Fruit fly (Drosophila melanogaster) whole organism, embryonic: ENCODE results near the gene CG15880.

Source experiments
- Bdp1 ChIP-seq: fragments of 200-800 bp; sonication (Bioruptor generic); optimal IDR thresholded peaks from 3 replicates; lab custom pipeline; 2016; ENCODE audit warnings: missing biosample characterization, missing genetic modification characterization
- CG13424 ChIP-seq: fragments of 200-800 bp; sonication (Bioruptor generic); optimal IDR thresholded peaks from 2 replicates; lab custom pipeline; 2019; ENCODE audit warnings: missing biosample characterization, mild to moderate bottlenecking, missing genetic modification characterization, moderate library complexity
- CG14667 ChIP-seq: fragments of 200-800 bp; sonication (Bioruptor generic); IDR thresholded peaks from 2 replicates; pipeline ENCODE4 v1.3.6; 2022; ENCODE audit warnings: missing biosample characterization, missing genetic modification characterization
- CG15269 ChIP-seq: fragments of 200-800 bp; sonication (Bioruptor generic); optimal IDR thresholded peaks from 2 replicates; lab custom pipeline; 2018; ENCODE audit warnings: missing biosample characterization, mild to moderate bottlenecking, missing genetic modification characterization, moderate library complexity
- CG1603 ChIP-seq: fragments of 200-800 bp; sonication (Bioruptor generic); optimal IDR thresholded peaks from 2 replicates; lab custom pipeline; 2019; ENCODE audit warnings: missing biosample characterization, mild to moderate bottlenecking, missing genetic modification characterization, moderate library complexity
- CG17829 ChIP-seq: fragments of 200-800 bp; optimal IDR thresholded peaks from 2 replicates; lab custom pipeline; 2019; ENCODE audit warnings: missing biosample characterization, mild to moderate bottlenecking, missing genetic modification characterization, moderate library complexity
- CG1832 ChIP-seq: fragments of 200-800 bp; sonication (Bioruptor generic); optimal IDR thresholded peaks from 2 replicates; lab custom pipeline; 2017; ENCODE audit warnings: missing biosample characterization, mild to moderate bottlenecking, missing genetic modification characterization, inconsistent platforms
- CG2199 ChIP-seq: fragments of 200-800 bp; sonication (Bioruptor generic); IDR thresholded peaks from 3 replicates; pipeline ENCODE4 v1.3.6; 2022; ENCODE audit warnings: missing biosample characterization, missing genetic modification characterization
- CG2875 ChIP-seq: fragments of 200-800 bp; sonication (Bioruptor generic); optimal IDR thresholded peaks from 2 replicates; lab custom pipeline; 2017; ENCODE audit warnings: missing biosample characterization, mild to moderate bottlenecking, missing genetic modification characterization, missing genetic modification reagents
- CG31441 ChIP-seq: fragments of 200-800 bp; sonication (Bioruptor generic); IDR thresholded peaks from 2 replicates; pipeline ENCODE4 v1.3.6; 2022; ENCODE audit warnings: missing biosample characterization, missing genetic modification characterization
- CG32772 ChIP-seq: fragments of 200-800 bp; sonication (Bioruptor generic); IDR thresholded peaks from 2 replicates; pipeline ENCODE4 v1.3.6; 2022; ENCODE audit warnings: missing biosample characterization, missing genetic modification characterization
- CG3281 ChIP-seq: fragments of 200-800 bp; sonication (Bioruptor generic); optimal IDR thresholded peaks from 3 replicates; lab custom pipeline; 2017; ENCODE audit warnings: missing biosample characterization, mild to moderate bottlenecking, missing genetic modification characterization
- CG42726 ChIP-seq: fragments of 200-800 bp; sonication (Bioruptor generic); IDR thresholded peaks from 2 replicates; pipeline ENCODE4 v1.3.6; 2022; ENCODE audit warnings: missing biosample characterization, missing genetic modification characterization; ENCODE audit not compliant: partially characterized antibody
- CG4328 ChIP-seq: fragments of 200-800 bp; sonication (Bioruptor generic); optimal IDR thresholded peaks from 3 replicates; lab custom pipeline; 2017; ENCODE audit warnings: missing biosample characterization, missing genetic modification reagents, missing genetic modification characterization
- CG5245 ChIP-seq: fragments of 200-800 bp; sonication (Bioruptor generic); optimal IDR thresholded peaks from 3 replicates; lab custom pipeline; 2016; ENCODE audit warnings: missing biosample characterization, missing genetic modification characterization
- CG6175 ChIP-seq: fragments of 200-800 bp; sonication (Bioruptor generic); IDR thresholded peaks from 3 replicates; pipeline ENCODE4 v1.3.6; 2022; ENCODE audit warnings: missing biosample characterization, missing genetic modification characterization
- CG7839 ChIP-seq: fragments of 200-800 bp; sonication (Bioruptor generic); optimal IDR thresholded peaks from 3 replicates; lab custom pipeline; 2018; ENCODE audit warnings: missing biosample characterization, mild to moderate bottlenecking, missing genetic modification characterization, moderate library complexity
- CG7928 ChIP-seq: fragments of 200-800 bp; sonication (Bioruptor generic); optimal IDR thresholded peaks from 2 replicates; lab custom pipeline; 2017; ENCODE audit warnings: missing biosample characterization, mild to moderate bottlenecking, missing genetic modification characterization
- CG8388 ChIP-seq: fragments of 200-800 bp; sonication (Bioruptor generic); optimal IDR thresholded peaks from 2 replicates; lab custom pipeline; 2019; ENCODE audit warnings: missing biosample characterization, mild to moderate bottlenecking, missing genetic modification characterization, moderate library complexity
- CG8765 ChIP-seq: fragments of 200-800 bp; sonication (Bioruptor generic); IDR thresholded peaks from 2 replicates; pipeline ENCODE4 v1.3.6; 2022; ENCODE audit warnings: missing biosample characterization, missing genetic modification characterization
- CG9932 ChIP-seq: fragments of 200-800 bp; sonication (Bioruptor generic); IDR thresholded peaks from 2 replicates; pipeline ENCODE4 v1.3.6; 2022; ENCODE audit warnings: missing biosample characterization, missing genetic modification characterization
- CTCF ChIP-seq: fragments of 200-800 bp; sonication (Bioruptor generic); optimal IDR thresholded peaks from 2 replicates; lab custom pipeline; 2017; ENCODE audit warnings: missing biosample characterization, mild to moderate bottlenecking, missing genetic modification characterization, moderate library complexity
- D19A ChIP-seq: fragments of 200-800 bp; optimal IDR thresholded peaks from 3 replicates; lab custom pipeline; 2019; ENCODE audit warnings: missing biosample characterization, mild to moderate bottlenecking, missing genetic modification characterization, moderate library complexity
- Dbx ChIP-seq: fragments of 200-800 bp; sonication (Bioruptor generic); IDR thresholded peaks from 3 replicates; pipeline ENCODE4 v1.3.6; 2022; ENCODE audit warnings: missing biosample characterization, missing genetic modification characterization
- Dll ChIP-seq: fragments of 200-800 bp; sonication (Bioruptor generic); IDR thresholded peaks from 4 replicates; pipeline ENCODE4 v1.3.6; 2022; ENCODE audit warnings: missing biosample characterization, missing genetic modification characterization; ENCODE audit not compliant: partially characterized antibody
- E2f2 ChIP-seq: fragments of 200-800 bp; sonication (Bioruptor generic); IDR thresholded peaks from 2 replicates; pipeline ENCODE4 v1.3.6; 2022; ENCODE audit warnings: missing biosample characterization, missing genetic modification characterization
- Fer1 ChIP-seq: fragments of 200-800 bp; sonication (Bioruptor generic); optimal IDR thresholded peaks from 2 replicates; lab custom pipeline; 2017; ENCODE audit warnings: missing biosample characterization, mild to moderate bottlenecking, missing genetic modification characterization
- Hmx ChIP-seq: fragments of 200-800 bp; sonication (Bioruptor generic); optimal IDR thresholded peaks from 2 replicates; lab custom pipeline; 2016; ENCODE audit warnings: missing biosample characterization, missing genetic modification characterization
- Nf-YA ChIP-seq: fragments of 200-800 bp; sonication (Bioruptor generic); IDR thresholded peaks from 2 replicates; pipeline ENCODE4 v1.3.6; 2022; ENCODE audit warnings: missing biosample characterization, missing genetic modification characterization
- Nf-YC ChIP-seq: fragments of 200-800 bp; optimal IDR thresholded peaks from 3 replicates; lab custom pipeline; 2019; ENCODE audit warnings: missing biosample characterization, mild to moderate bottlenecking, missing genetic modification characterization, moderate library complexity
- Pdp1 ChIP-seq, 2 experiments: fragments of 200-800 bp; sonication (Bioruptor generic); optimal IDR thresholded peaks; 3 replicates each; lab custom pipeline; 2016; ENCODE audit warnings: missing biosample characterization in 2 of 2, missing genetic modification characterization in 2 of 2, mild to moderate bottlenecking in 1 of 2, moderate library complexity in 1 of 2
- Spps ChIP-seq: fragments of 200-800 bp; sonication (Bioruptor generic); optimal IDR thresholded peaks from 2 replicates; lab custom pipeline; 2018; ENCODE audit warnings: missing biosample characterization, mild to moderate bottlenecking, missing genetic modification characterization
- bbx ChIP-seq: fragments of 200-800 bp; sonication (Bioruptor generic); IDR thresholded peaks from 2 replicates; pipeline ENCODE4 v1.3.6; 2022; ENCODE audit warnings: missing biosample characterization, missing genetic modification characterization; ENCODE audit not compliant: partially characterized antibody
- bigmax ChIP-seq: fragments of 200-800 bp; sonication (Bioruptor generic); optimal IDR thresholded peaks from 2 replicates; lab custom pipeline; 2018; ENCODE audit warnings: missing biosample characterization, mild to moderate bottlenecking, missing genetic modification characterization
- br ChIP-seq: fragments of >200 bp; optimal IDR thresholded peaks from 2 replicates; lab custom pipeline; 2017
- fd3F ChIP-seq: fragments of 200-800 bp; sonication (Bioruptor generic); optimal IDR thresholded peaks from 2 replicates; lab custom pipeline; 2018; ENCODE audit warnings: missing biosample characterization, mild to moderate bottlenecking, missing genetic modification characterization, moderate library complexity
- gem ChIP-seq: fragments of 200-800 bp; sonication (Bioruptor generic); optimal IDR thresholded peaks from 2 replicates; lab custom pipeline; 2019; ENCODE audit warnings: missing biosample characterization, mild to moderate bottlenecking, missing genetic modification characterization, moderate library complexity
- hb ChIP-seq: fragments of 200-800 bp; sonication (Bioruptor generic); IDR thresholded peaks from 3 replicates; pipeline ENCODE4 v1.3.6; 2022; ENCODE audit warnings: missing biosample characterization, missing genetic modification characterization; ENCODE audit not compliant: partially characterized antibody
- inv ChIP-seq: fragments of 200-800 bp; sonication (Bioruptor generic); IDR thresholded peaks from 2 replicates; pipeline ENCODE4 v1.3.6; 2022; ENCODE audit warnings: missing biosample characterization, missing genetic modification characterization; ENCODE audit not compliant: partially characterized antibody
- ken ChIP-seq: fragments of 200-800 bp; sonication (Bioruptor generic); IDR thresholded peaks from 3 replicates; pipeline ENCODE4 v1.3.6; 2022; ENCODE audit warnings: missing biosample characterization, missing genetic modification characterization
- p53 ChIP-seq: fragments of 200-800 bp; sonication (Bioruptor generic); optimal IDR thresholded peaks from 2 replicates; lab custom pipeline; 2016; ENCODE audit warnings: missing biosample characterization, missing genetic modification characterization
- pfk ChIP-seq: fragments of 200-800 bp; sonication (Bioruptor generic); optimal IDR thresholded peaks from 2 replicates; lab custom pipeline; 2018; ENCODE audit warnings: missing biosample characterization, mild to moderate bottlenecking, missing genetic modification characterization, moderate library complexity
- pzg ChIP-seq: fragments of 200-800 bp; sonication (Bioruptor generic); optimal IDR thresholded peaks from 3 replicates; lab custom pipeline; 2018; ENCODE audit warnings: missing biosample characterization, mild to moderate bottlenecking, missing genetic modification characterization, moderate library complexity
- slou ChIP-seq: fragments of 200-800 bp; sonication (Bioruptor generic); optimal IDR thresholded peaks from 3 replicates; lab custom pipeline; 2016; ENCODE audit warnings: missing biosample characterization, missing genetic modification characterization
- tup ChIP-seq: fragments of 200-800 bp; sonication (Bioruptor generic); optimal IDR thresholded peaks from 2 replicates; lab custom pipeline; 2016; ENCODE audit warnings: missing biosample characterization, mild to moderate bottlenecking, missing genetic modification characterization, moderate library complexity
- unc-4 ChIP-seq: fragments of 200-800 bp; sonication (Bioruptor generic); IDR thresholded peaks from 2 replicates; pipeline ENCODE4 v1.3.6; 2022; ENCODE audit warnings: missing biosample characterization, missing genetic modification characterization; ENCODE audit not compliant: partially characterized antibody
- usp ChIP-seq: fragments of >200 bp; optimal IDR thresholded peaks from 2 replicates; lab custom pipeline; 2017; ENCODE audit warnings: missing biosample characterization, missing genetic modification characterization
- vvl ChIP-seq: fragments of 200-800 bp; sonication (Bioruptor generic); IDR thresholded peaks from 2 replicates; pipeline ENCODE4 v1.3.6; 2022; ENCODE audit warnings: missing biosample characterization, missing genetic modification characterization
- z ChIP-seq: fragments of 200-800 bp; sonication (Bioruptor generic); IDR thresholded peaks from 3 replicates; pipeline ENCODE4 v1.3.6; 2022; ENCODE audit warnings: missing biosample characterization, missing genetic modification characterization

Gene CG15880

dm6 chr2L:819315-820032 is 1.7 kb upstream of the CG15880 start, which contains the start of the genes PGAP2 and Clp (continued):
- peak; percentile 42 for TF ChIP-seq CG5245
- TF ChIP-seq CG7928 (GFP tag; lab: Kevin White, UChicago) = no peak
- TF ChIP-seq CG13424 = peak; percentile 79
- TF ChIP-seq vvl = peak; percentile 79
- TF ChIP-seq z (GFP tag; lab: Robert Waterston, UW) = no peak
- TF ChIP-seq CG6175 = peak; percentile 45; the same call in 1 of the 3 replicates
- TF ChIP-seq bbx (GFP tag; lab: Robert Waterston, UW) = 0 out of 2 replicates have a peak, but pooled peaks have one; percentile 10
- peak; percentile 36; the same call in 1 of the 2 replicates for TF ChIP-seq Nf-YA (GFP tag; lab: Robert Waterston, UW)
- TF ChIP-seq CG9932 = peak; percentile 85
- peak; percentile 75 for TF ChIP-seq ken (GFP tag; lab: Robert Waterston, UW)
- no peak for TF ChIP-seq Hmx
- peak; percentile 52; the same call in 1 of the 2 replicates for TF ChIP-seq CG8765 (GFP tag; lab: Robert Waterston, UW)
- 0 out of 3 replicates have a peak, but pooled peaks have one; percentile 68 for TF ChIP-seq hb (GFP tag; lab: Robert Waterston, UW)
- TF ChIP-seq Dbx = peak; percentile 72; the same call in 2 of the 3 replicates
- TF ChIP-seq CG4328 = peak; percentile 48
- peak; percentile 53; the same call in 1 of the 2 replicates for TF ChIP-seq CG14667 (GFP tag; lab: Robert Waterston, UW)
- TF ChIP-seq gem = peak; percentile 89
- TF ChIP-seq CG17829 (tag; lab: Kevin White, UChicago) = peak; percentile 68
- peak; percentile 66 for TF ChIP-seq CTCF (GFP tag; lab: Kevin White, UChicago)
- peak; percentile 57; the same call in 1 of the 2 replicates for TF ChIP-seq unc-4
- no peak for TF ChIP-seq br (lab: Kevin White, UChicago)
- TF ChIP-seq CG2199 (GFP tag; lab: Robert Waterston, UW) = no peak
- TF ChIP-seq CG2875 (GFP tag; lab: Kevin White, UChicago) = no peak
- peak; percentile 32; the same call in 1 of the 2 replicates for TF ChIP-seq E2f2 (GFP tag; lab: Robert Waterston, UW)
- TF ChIP-seq p53 (GFP tag; lab: Kevin White, UChicago) = no peak
- peak; percentile 81 for TF ChIP-seq CG7839 (tag; lab: Kevin White, UChicago)
- TF ChIP-seq CG3281 = peak; percentile 56
- TF ChIP-seq Dll (GFP tag; lab: Robert Waterston, UW) = peak; percentile 70; the same call in 3 of the 4 replicates
- peak; percentile 34 for TF ChIP-seq pzg (GFP tag; lab: Kevin White, UChicago)
- no peak for TF ChIP-seq pfk (GFP tag; lab: Kevin White, UChicago)
- TF ChIP-seq usp (GFP tag; lab: Kevin White, UChicago) = no peak
- peak; percentile 48 for TF ChIP-seq CG1603 (tag; lab: Kevin White, UChicago)
- peak; percentile 73 for TF ChIP-seq CG31441
- peak; percentile 51 for TF ChIP-seq Fer1
- peak; percentile 13 for TF ChIP-seq tup (GFP tag; lab: Kevin White, UChicago)
- TF ChIP-seq CG15269 = peak; percentile 77
- no peak for TF ChIP-seq D19A (tag; lab: Kevin White, UChicago)
- no peak for TF ChIP-seq bigmax
- peak; percentile 64 for TF ChIP-seq Nf-YC (tag; lab: Kevin White, UChicago)
- no peak for TF ChIP-seq CG42726 (GFP tag; lab: Robert Waterston, UW)
- TF ChIP-seq CG32772 (GFP tag; lab: Robert Waterston, UW) = peak; percentile 76
- TF ChIP-seq CG8388 (GFP tag; lab: Kevin White, UChicago) = peak; percentile 85
- peak; percentile 67 to 69 for TF ChIP-seq Pdp1 (GFP tag; optimal IDR thresholded peaks at IDR 0.05; lab: Kevin White, UChicago)
- TF ChIP-seq slou (GFP tag; lab: Kevin White, UChicago) = peak; percentile 49
- TF ChIP-seq fd3F (GFP tag; lab: Kevin White, UChicago) = peak; percentile 68
- peak; percentile 20 for TF ChIP-seq Bdp1 (GFP tag; lab: Kevin White, UChicago)
- no peak for TF ChIP-seq CG1832 (GFP tag; lab: Kevin White, UChicago)
- no peak for TF ChIP-seq inv (GFP tag; lab: Robert Waterston, UW)
- TF ChIP-seq Spps (tag; lab: Kevin White, UChicago) = peak; percentile 57
